Fruit fly (Drosophila melanogaster) whole organism, embryonic: ENCODE data around the gene Trf4-1.

ENCODE experiments used
- Asciz ChIP-seq: fragments of 200-800 bp; sonication (Bioruptor generic); optimal IDR thresholded peaks from 2 replicates; lab custom pipeline; 2017; ENCODE audit warnings: missing biosample characterization, mild to moderate bottlenecking, missing genetic modification characterization, missing genetic modification reagents
- Atf3 ChIP-seq: fragments of 200-800 bp; sonication (Bioruptor generic); optimal IDR thresholded peaks from 3 replicates; lab custom pipeline; 2016; ENCODE audit warnings: missing biosample characterization, missing genetic modification characterization
- B-H2 ChIP-seq: fragments of 200-800 bp; sonication (Bioruptor generic); optimal IDR thresholded peaks from 2 replicates; lab custom pipeline; 2018; ENCODE audit warnings: missing biosample characterization, mild to moderate bottlenecking, missing genetic modification characterization
- CG10147 ChIP-seq: fragments of 200-800 bp; sonication (Bioruptor generic); optimal IDR thresholded peaks from 2 replicates; lab custom pipeline; 2019; ENCODE audit warnings: missing biosample characterization, mild to moderate bottlenecking, missing genetic modification characterization, moderate library complexity
- CG10267 ChIP-seq: fragments of 200-800 bp; sonication (Bioruptor generic); optimal IDR thresholded peaks from 2 replicates; lab custom pipeline; 2018; ENCODE audit warnings: missing biosample characterization, mild to moderate bottlenecking, missing genetic modification characterization, moderate library complexity
- CG10654 ChIP-seq: fragments of 200-800 bp; sonication (Bioruptor generic); optimal IDR thresholded peaks from 2 replicates; lab custom pipeline; 2016; ENCODE audit warnings: missing biosample characterization, missing genetic modification characterization
- CG11456 ChIP-seq: fragments of 200-800 bp; sonication (Bioruptor generic); IDR thresholded peaks from 3 replicates; pipeline ENCODE4 v1.3.6; 2022; ENCODE audit warnings: missing biosample characterization, missing genetic modification characterization
- CG12219 ChIP-seq: fragments of 200-800 bp; sonication (Bioruptor generic); optimal IDR thresholded peaks from 3 replicates; lab custom pipeline; 2018; ENCODE audit warnings: missing biosample characterization, mild to moderate bottlenecking, missing genetic modification characterization
- CG12236 ChIP-seq: fragments of 200-800 bp; sonication (Bioruptor generic); optimal IDR thresholded peaks from 2 replicates; lab custom pipeline; 2016; ENCODE audit warnings: missing biosample characterization, missing genetic modification characterization
- CG14710 ChIP-seq: fragments of 200-800 bp; sonication (Bioruptor generic); optimal IDR thresholded peaks from 3 replicates; lab custom pipeline; 2019; ENCODE audit warnings: missing biosample characterization, mild to moderate bottlenecking, missing genetic modification characterization, moderate library complexity
- CG15514 ChIP-seq: fragments of 200-800 bp; sonication (Bioruptor generic); optimal IDR thresholded peaks from 3 replicates; lab custom pipeline; 2017; ENCODE audit warnings: missing biosample characterization, missing genetic modification characterization, mild to moderate bottlenecking, moderate library complexity, missing genetic modification reagents
- CG15601 ChIP-seq: fragments of 200-800 bp; sonication (Bioruptor generic); optimal IDR thresholded peaks from 3 replicates; lab custom pipeline; 2019; ENCODE audit warnings: missing biosample characterization, mild to moderate bottlenecking, missing genetic modification characterization, moderate library complexity
- CG1602 ChIP-seq: fragments of 200-800 bp; sonication (Bioruptor generic); optimal IDR thresholded peaks from 3 replicates; lab custom pipeline; 2016; ENCODE audit warnings: missing biosample characterization, missing genetic modification characterization
- CG17612 ChIP-seq: fragments of 200-800 bp; sonication (Bioruptor generic); IDR thresholded peaks from 2 replicates; pipeline ENCODE4 v1.3.6; 2022; ENCODE audit warnings: missing biosample characterization, missing genetic modification characterization
- CG18476 ChIP-seq: fragments of 200-800 bp; sonication (Bioruptor generic); optimal IDR thresholded peaks from 2 replicates; lab custom pipeline; 2016; ENCODE audit warnings: missing biosample characterization, mild to moderate bottlenecking, missing genetic modification characterization
- CG2712 ChIP-seq: fragments of 200-800 bp; optimal IDR thresholded peaks from 3 replicates; lab custom pipeline; 2019; ENCODE audit warnings: missing biosample characterization, mild to moderate bottlenecking, missing genetic modification characterization, moderate library complexity
- CG3065 ChIP-seq: fragments of 200-800 bp; sonication (Bioruptor generic); optimal IDR thresholded peaks from 2 replicates; lab custom pipeline; 2016; ENCODE audit warnings: missing biosample characterization, missing genetic modification characterization
- CG3995 ChIP-seq: fragments of 200-800 bp; sonication (Bioruptor generic); optimal IDR thresholded peaks from 3 replicates; lab custom pipeline; 2016; ENCODE audit warnings: missing biosample characterization, missing genetic modification characterization
- CG6683 ChIP-seq: fragments of 200-800 bp; sonication (Bioruptor generic); optimal IDR thresholded peaks from 2 replicates; lab custom pipeline; 2017; ENCODE audit warnings: missing biosample characterization, mild to moderate bottlenecking, missing genetic modification characterization, missing genetic modification reagents
- CG6791 ChIP-seq: fragments of 200-800 bp; sonication (Bioruptor generic); IDR thresholded peaks from 3 replicates; pipeline ENCODE4 v1.3.6; 2022; ENCODE audit warnings: missing biosample characterization, missing genetic modification characterization; ENCODE audit not compliant: partially characterized antibody
- CG8281 ChIP-seq: fragments of 200-800 bp; sonication (Bioruptor generic); optimal IDR thresholded peaks from 2 replicates; lab custom pipeline; 2018; ENCODE audit warnings: missing biosample characterization, mild to moderate bottlenecking, missing genetic modification characterization, moderate library complexity
- CG8388 ChIP-seq: fragments of 200-800 bp; sonication (Bioruptor generic); optimal IDR thresholded peaks from 2 replicates; lab custom pipeline; 2019; ENCODE audit warnings: missing biosample characterization, mild to moderate bottlenecking, missing genetic modification characterization, moderate library complexity
- CG9797 ChIP-seq: fragments of 200-800 bp; sonication (Bioruptor generic); optimal IDR thresholded peaks from 3 replicates; lab custom pipeline; 2018; ENCODE audit warnings: missing biosample characterization, mild to moderate bottlenecking, missing genetic modification characterization
- CHES-1-like ChIP-seq: fragments of 200-800 bp; sonication (Bioruptor generic); optimal IDR thresholded peaks from 2 replicates; lab custom pipeline; 2016; ENCODE audit warnings: missing biosample characterization, missing genetic modification characterization
- Dbx ChIP-seq: fragments of 200-800 bp; sonication (Bioruptor generic); IDR thresholded peaks from 3 replicates; pipeline ENCODE4 v1.3.6; 2022; ENCODE audit warnings: missing biosample characterization, missing genetic modification characterization
- Dfd ChIP-seq, 2 experiments: fragments of >200 bp; optimal IDR thresholded peaks; 2 replicates each; lab custom pipeline; 2017; ENCODE audit warnings: missing biosample characterization in 2 of 2, missing genetic modification characterization in 2 of 2
- Dref ChIP-seq: fragments of 200-800 bp; sonication (Bioruptor generic); IDR thresholded peaks from 2 replicates; pipeline ENCODE4 v1.3.6; 2022; ENCODE audit warnings: missing biosample characterization, missing genetic modification characterization
- Drgx ChIP-seq: fragments of 200-800 bp; sonication (Bioruptor generic); IDR thresholded peaks from 2 replicates; pipeline ENCODE4 v1.3.6; 2022; ENCODE audit warnings: missing biosample characterization, missing genetic modification characterization
- Eip74EF ChIP-seq, 2 experiments: fragments of 200-800 bp in 1 of 2; fragments of >200 bp in 1 of 2; sonication (Bioruptor generic) in 1 of 2; optimal IDR thresholded peaks; 2 replicates each; lab custom pipeline; 2017 to 2019; ENCODE audit warnings: missing biosample characterization in 2 of 2, missing genetic modification characterization in 2 of 2, mild to moderate bottlenecking in 1 of 2, moderate library complexity in 1 of 2
- Fer3 ChIP-seq: fragments of 200-800 bp; sonication (Bioruptor generic); optimal IDR thresholded peaks from 2 replicates; lab custom pipeline; 2018; ENCODE audit warnings: missing biosample characterization, mild to moderate bottlenecking, missing genetic modification characterization, moderate library complexity
- GATAe ChIP-seq: fragments of 200-800 bp; sonication (Bioruptor generic); conservative IDR thresholded peaks from 2 replicates; pipeline ENCODE4 v1.3.6; 2022; ENCODE audit warnings: missing biosample characterization, missing genetic modification characterization
- Med ChIP-seq: fragments of 200-800 bp; sonication (Bioruptor generic); peaks from one replicate; lab custom pipeline; 2016; ENCODE audit warnings: missing biosample characterization, missing genetic modification characterization, mild to moderate bottlenecking, inconsistent platforms, moderate library complexity
- Ptx1 ChIP-seq: fragments of 200-800 bp; sonication (Bioruptor generic); IDR thresholded peaks from 2 replicates; pipeline ENCODE4 v1.3.6; 2022; ENCODE audit warnings: missing biosample characterization, missing genetic modification characterization
- TFAM ChIP-seq: fragments of 200-800 bp; sonication (Bioruptor generic); optimal IDR thresholded peaks from 2 replicates; lab custom pipeline; 2017; ENCODE audit warnings: missing biosample characterization, missing genetic modification characterization, inconsistent platforms
- Xrp1 ChIP-seq: fragments of 200-800 bp; sonication (Bioruptor generic); IDR thresholded peaks from 2 replicates; pipeline ENCODE4 v1.3.6; 2022; ENCODE audit warnings: missing biosample characterization, missing genetic modification characterization
- amos ChIP-seq: fragments of 200-800 bp; sonication (Bioruptor generic); IDR thresholded peaks from 2 replicates; pipeline ENCODE4 v1.3.6; 2022; ENCODE audit warnings: missing biosample characterization, missing genetic modification characterization; ENCODE audit not compliant: partially characterized antibody
- chif ChIP-seq, 2 experiments: fragments of 200-800 bp; sonication (Bioruptor generic); optimal IDR thresholded peaks; 3 replicates each; lab custom pipeline; 2016; ENCODE audit warnings: missing biosample characterization in 2 of 2, missing genetic modification characterization in 2 of 2
- da ChIP-seq: fragments of 200-800 bp; sonication (Bioruptor generic); optimal IDR thresholded peaks from 2 replicates; lab custom pipeline; 2016; ENCODE audit warnings: missing biosample characterization, missing genetic modification characterization
- fd102C ChIP-seq: fragments of 200-800 bp; sonication (Bioruptor generic); optimal IDR thresholded peaks from 2 replicates; lab custom pipeline; 2018; ENCODE audit warnings: missing biosample characterization, mild to moderate bottlenecking, missing genetic modification characterization, moderate library complexity
- klu ChIP-seq: fragments of 200-800 bp; sonication (Bioruptor generic); IDR thresholded peaks from 2 replicates; pipeline ENCODE4 v1.3.6; 2022; ENCODE audit warnings: missing biosample characterization, missing genetic modification characterization
- nmo ChIP-seq: fragments of 200-800 bp; sonication (Bioruptor generic); optimal IDR thresholded peaks from 2 replicates; lab custom pipeline; 2018; ENCODE audit warnings: missing biosample characterization, mild to moderate bottlenecking, missing genetic modification characterization, moderate library complexity
- org-1 ChIP-seq: fragments of 200-800 bp; sonication (Bioruptor generic); optimal IDR thresholded peaks from 2 replicates; lab custom pipeline; 2017; ENCODE audit warnings: missing biosample characterization, missing genetic modification characterization
- pho ChIP-seq: fragments of 200-800 bp; sonication (Bioruptor generic); optimal IDR thresholded peaks from 2 replicates; lab custom pipeline; 2016; ENCODE audit warnings: missing biosample characterization, missing genetic modification characterization
- row ChIP-seq: fragments of 200-800 bp; sonication (Bioruptor generic); IDR thresholded peaks from 3 replicates; pipeline ENCODE4 v1.3.6; 2022; ENCODE audit warnings: missing biosample characterization, missing genetic modification characterization
- sens ChIP-seq: fragments of 200-800 bp; sonication (Bioruptor generic); peaks from one replicate; lab custom pipeline; 2016; ENCODE audit warnings: missing biosample characterization, missing genetic modification characterization
- sisA ChIP-seq: fragments of 200-800 bp; sonication (Bioruptor generic); IDR thresholded peaks from 2 replicates; pipeline ENCODE4 v1.3.6; 2022; ENCODE audit warnings: missing biosample characterization, missing genetic modification characterization
- sob ChIP-seq: fragments of 200-800 bp; sonication (Bioruptor generic); IDR thresholded peaks from 2 replicates; pipeline ENCODE4 v1.3.6; 2022; ENCODE audit warnings: missing biosample characterization, missing genetic modification characterization
- tio ChIP-seq: fragments of 200-800 bp; sonication (Bioruptor generic); optimal IDR thresholded peaks from 2 replicates; lab custom pipeline; 2017; ENCODE audit warnings: missing biosample characterization, missing genetic modification characterization, inconsistent platforms
- yki ChIP-seq: fragments of >200 bp; optimal IDR thresholded peaks from 3 replicates; lab custom pipeline; 2018
- zen2 ChIP-seq: fragments of 200-800 bp; sonication (Bioruptor generic); IDR thresholded peaks from 3 replicates; pipeline ENCODE4 v1.3.6; 2022; ENCODE audit warnings: missing biosample characterization, missing genetic modification characterization; ENCODE audit not compliant: partially characterized antibody

Gene Trf4-1

dm6 chrX:8573744-8574484 is 13.8 kb downstream of the Trf4-1 start, which contains the start of gene CG12065 (continued):
- TF ChIP-seq Dref (0 out of 2 replicates have a peak, but pooled peaks have one; percentile 28), Dfd (GFP tag; optimal IDR thresholded peaks at IDR 0.05; lab: Kevin White, UChicago) (no peak), Asciz (GFP tag; lab: Kevin White, UChicago) (peak; percentile 86), CHES-1-like (GFP tag; lab: Kevin White, UChicago) (no peak), sob (GFP tag; lab: Robert Waterston, UW) (no peak; the same call in 1 of the 2 replicates), Ptx1 (no peak), CG15601 (tag; lab: Kevin White, UChicago) (peak; percentile 80), CG18476 (GFP tag; lab: Kevin White, UChicago) (no peak), CG9797 (GFP tag; lab: Kevin White, UChicago) (peak; percentile 94), B-H2 (GFP tag; lab: Kevin White, UChicago) (peak; percentile 33), CG10654 (GFP tag; lab: Kevin White, UChicago) (no peak), CG8388 (GFP tag; lab: Kevin White, UChicago) (peak; percentile 54), Fer3 (tag; lab: Kevin White, UChicago) (peak; percentile 73), tio (GFP tag; lab: Kevin White, UChicago) (no peak), CG1602 (GFP tag; lab: Kevin White, UChicago) (no peak), Eip74EF (GFP tag; optimal IDR thresholded peaks at IDR 0.05; lab: Kevin White, UChicago) (peak in 1 of 2 experiments; percentile 34), CG6791 (GFP tag; lab: Robert Waterston, UW) (no peak), row (no peak), Xrp1 (GFP tag; lab: Robert Waterston, UW) (0 out of 2 replicates have a peak, but pooled peaks have one; percentile 6), klu (GFP tag; lab: Robert Waterston, UW) (no peak), CG3065 (GFP tag; lab: Kevin White, UChicago) (no peak), chif (GFP tag; optimal IDR thresholded peaks at IDR 0.05; lab: Kevin White, UChicago) (no peak), org-1 (GFP tag; lab: Kevin White, UChicago) (no peak), yki (lab: Kevin White, UChicago) (no peak), Dbx (GFP tag; lab: Robert Waterston, UW) (peak; percentile 10; the same call in 1 of the 3 replicates), CG10147 (no peak), CG8281 (no peak), CG2712 (peak; percentile 39), CG10267 (tag; lab: Kevin White, UChicago) (peak; percentile 38), pho (GFP tag; lab: Kevin White, UChicago) (no peak), Drgx (GFP tag; lab: Robert Waterston, UW) (no peak), CG12236 (GFP tag; lab: Kevin White, UChicago) (no peak), CG15514 (GFP tag; lab: Kevin White, UChicago) (peak; percentile 59), da (GFP tag; lab: Kevin White, UChicago) (no peak), CG12219 (GFP tag; lab: Kevin White, UChicago) (no peak), nmo (GFP tag; lab: Kevin White, UChicago) (peak; percentile 26), CG6683 (GFP tag; lab: Kevin White, UChicago) (peak; percentile 37), Med (GFP tag; lab: Kevin White, UChicago) (peak; percentile 80), sens (GFP tag; lab: Kevin White, UChicago) (no peak), fd102C (no peak), amos (GFP tag; lab: Robert Waterston, UW) (peak; percentile 56; the same call in 1 of the 2 replicates), CG14710 (tag; lab: Kevin White, UChicago) (peak; percentile 70), zen2 (no peak), CG17612 (GFP tag; lab: Robert Waterston, UW) (no peak), GATAe (GFP tag; lab: Robert Waterston, UW) (no peak), CG3995 (no peak), sisA (GFP tag; lab: Robert Waterston, UW) (no peak), CG11456 (GFP tag; lab: Robert Waterston, UW) (no peak), Atf3 (GFP tag; lab: Kevin White, UChicago) (no peak), TFAM (no peak)
